Fruit fly (Drosophila melanogaster) whole organism, embryonic: ENCODE data around the gene Aef1.
A peak's percentile ranks its signal among the peaks of the same experiment; 100 is the strongest.

Experiments used
- Adf1 ChIP-seq: fragments of 200-800 bp; sonication (Bioruptor generic); IDR thresholded peaks from 2 replicates; pipeline ENCODE4 v1.3.6; 2022; ENCODE audit warnings: missing biosample characterization, missing genetic modification characterization
- BEAF-32 ChIP-seq: fragments of 200-800 bp; sonication (Bioruptor generic); optimal IDR thresholded peaks from 3 replicates; lab custom pipeline; 2017; ENCODE audit warnings: missing biosample characterization, missing genetic modification characterization, mild to moderate bottlenecking, moderate library complexity, missing genetic modification reagents
- CG10209 ChIP-seq: fragments of 200-800 bp; sonication (Bioruptor generic); optimal IDR thresholded peaks from 3 replicates; lab custom pipeline; 2017; ENCODE audit warnings: missing biosample characterization, mild to moderate bottlenecking, missing genetic modification characterization, missing genetic modification reagents
- CG10366 ChIP-seq: fragments of 200-800 bp; sonication (Bioruptor generic); IDR thresholded peaks from 2 replicates; pipeline ENCODE4 v1.3.6; 2022; ENCODE audit warnings: missing biosample characterization, missing genetic modification characterization
- CG11093 ChIP-seq: fragments of 200-800 bp; sonication (Bioruptor generic); IDR thresholded peaks from 3 replicates; pipeline ENCODE4 v1.3.6; 2022; ENCODE audit warnings: missing biosample characterization, missing genetic modification characterization
- CG11398 ChIP-seq: fragments of 200-800 bp; sonication (Bioruptor generic); optimal IDR thresholded peaks from 2 replicates; lab custom pipeline; 2016; ENCODE audit warnings: missing biosample characterization, missing genetic modification characterization
- CG11504 ChIP-seq: fragments of 200-800 bp; sonication (Bioruptor generic); optimal IDR thresholded peaks from 3 replicates; lab custom pipeline; 2019; ENCODE audit warnings: missing biosample characterization, mild to moderate bottlenecking, missing genetic modification characterization, moderate library complexity
- CG17186 ChIP-seq: fragments of 200-800 bp; sonication (Bioruptor generic); optimal IDR thresholded peaks from 3 replicates; lab custom pipeline; 2017; ENCODE audit warnings: missing biosample characterization, missing genetic modification reagents, missing genetic modification characterization
- CG17359 ChIP-seq: fragments of 200-800 bp; sonication (Bioruptor generic); optimal IDR thresholded peaks from 3 replicates; lab custom pipeline; 2018; ENCODE audit warnings: missing biosample characterization, mild to moderate bottlenecking, missing genetic modification characterization, moderate library complexity
- CG2120 ChIP-seq: fragments of 200-800 bp; sonication (Bioruptor generic); optimal IDR thresholded peaks from 3 replicates; lab custom pipeline; 2016; ENCODE audit warnings: missing biosample characterization, missing genetic modification characterization
- CG32767 ChIP-seq: fragments of 200-800 bp; sonication (Bioruptor generic); IDR thresholded peaks from 2 replicates; pipeline ENCODE4 v1.3.6; 2022; ENCODE audit warnings: missing biosample characterization, missing genetic modification characterization
- CG4282 ChIP-seq: fragments of 200-800 bp; sonication (Bioruptor generic); optimal IDR thresholded peaks from 2 replicates; lab custom pipeline; 2016; ENCODE audit warnings: missing biosample characterization, missing genetic modification characterization
- CG4328 ChIP-seq: fragments of 200-800 bp; sonication (Bioruptor generic); optimal IDR thresholded peaks from 3 replicates; lab custom pipeline; 2017; ENCODE audit warnings: missing biosample characterization, missing genetic modification reagents, missing genetic modification characterization
- CG5180 ChIP-seq: fragments of 200-800 bp; sonication (Bioruptor generic); optimal IDR thresholded peaks from 3 replicates; lab custom pipeline; 2017; ENCODE audit warnings: missing biosample characterization, missing genetic modification characterization, mild to moderate bottlenecking, moderate library complexity, missing genetic modification reagents
- CG8478 ChIP-seq: fragments of >200 bp; optimal IDR thresholded peaks from 2 replicates; lab custom pipeline; 2018
- CG9437 ChIP-seq: fragments of 200-800 bp; sonication (Bioruptor generic); optimal IDR thresholded peaks from 2 replicates; lab custom pipeline; 2018; ENCODE audit warnings: missing biosample characterization, mild to moderate bottlenecking, missing genetic modification characterization
- Dbx ChIP-seq: fragments of 200-800 bp; sonication (Bioruptor generic); IDR thresholded peaks from 3 replicates; pipeline ENCODE4 v1.3.6; 2022; ENCODE audit warnings: missing biosample characterization, missing genetic modification characterization
- Gug ChIP-seq: fragments of 200-800 bp; sonication (Bioruptor generic); IDR thresholded peaks from 4 replicates; pipeline ENCODE4 v1.3.6; 2022; ENCODE audit warnings: missing biosample characterization, missing genetic modification characterization
- H15 ChIP-seq: fragments of 200-800 bp; sonication (Bioruptor generic); IDR thresholded peaks from 3 replicates; pipeline ENCODE4 v1.3.6; 2022; ENCODE audit warnings: missing biosample characterization, missing genetic modification characterization
- Hr39 ChIP-seq: fragments of >200 bp; optimal IDR thresholded peaks from 2 replicates; lab custom pipeline; 2017
- Jarid2 ChIP-seq: fragments of 200-800 bp; sonication (Bioruptor generic); optimal IDR thresholded peaks from 3 replicates; lab custom pipeline; 2017; ENCODE audit warnings: mild to moderate bottlenecking, missing biosample characterization, missing genetic modification reagents, missing genetic modification characterization
- Rfx ChIP-seq: fragments of 200-800 bp; sonication (Bioruptor generic); IDR thresholded peaks from 2 replicates; pipeline ENCODE4 v1.3.6; 2022; ENCODE audit warnings: missing biosample characterization, missing genetic modification characterization
- Sry-δ ChIP-seq: fragments of 200-800 bp; sonication (Bioruptor generic); optimal IDR thresholded peaks from 2 replicates; lab custom pipeline; 2016; ENCODE audit warnings: missing biosample characterization, missing genetic modification characterization
- al ChIP-seq: fragments of 200-800 bp; sonication (Bioruptor generic); IDR thresholded peaks from 2 replicates; pipeline ENCODE4 v1.3.6; 2022; ENCODE audit warnings: missing biosample characterization, missing genetic modification characterization
- cas ChIP-seq: fragments of 200-800 bp; sonication (Bioruptor generic); IDR thresholded peaks from 2 replicates; pipeline ENCODE4 v1.3.6; 2022; ENCODE audit warnings: missing biosample characterization, missing genetic modification characterization
- cg ChIP-seq: fragments of 200-800 bp; sonication (Bioruptor generic); optimal IDR thresholded peaks from 3 replicates; lab custom pipeline; 2019; ENCODE audit warnings: missing biosample characterization, mild to moderate bottlenecking, missing genetic modification characterization, moderate library complexity
- chif ChIP-seq, 2 experiments: fragments of 200-800 bp; sonication (Bioruptor generic); optimal IDR thresholded peaks; 3 replicates each; lab custom pipeline; 2016; ENCODE audit warnings: missing biosample characterization in 2 of 2, missing genetic modification characterization in 2 of 2
- ci ChIP-seq: fragments of 200-800 bp; sonication (Bioruptor generic); IDR thresholded peaks from 3 replicates; pipeline ENCODE4 v1.3.6; 2022; ENCODE audit warnings: missing biosample characterization, missing genetic modification characterization
- crol ChIP-seq: fragments of 200-800 bp; sonication (Bioruptor generic); IDR thresholded peaks from 2 replicates; pipeline ENCODE4 v1.3.6; 2022; ENCODE audit warnings: missing biosample characterization, missing genetic modification characterization
- da ChIP-seq: fragments of 200-800 bp; sonication (Bioruptor generic); optimal IDR thresholded peaks from 2 replicates; lab custom pipeline; 2016; ENCODE audit warnings: missing biosample characterization, missing genetic modification characterization
- disco-r ChIP-seq: fragments of 200-800 bp; sonication (Bioruptor generic); optimal IDR thresholded peaks from 2 replicates; lab custom pipeline; 2016; ENCODE audit warnings: missing biosample characterization, missing genetic modification characterization
- en ChIP-seq: fragments of 200-800 bp; sonication (Bioruptor generic); optimal IDR thresholded peaks from 2 replicates; lab custom pipeline; 2016; ENCODE audit warnings: missing biosample characterization, missing genetic modification characterization
- esg ChIP-seq: fragments of 200-800 bp; sonication (Bioruptor generic); conservative IDR thresholded peaks from 2 replicates; pipeline ENCODE4 v1.3.6; 2022; ENCODE audit warnings: missing biosample characterization, missing genetic modification characterization
- grn ChIP-seq: fragments of 200-800 bp; sonication (Bioruptor generic); optimal IDR thresholded peaks from 3 replicates; lab custom pipeline; 2017; ENCODE audit warnings: missing biosample characterization, missing genetic modification characterization
- kni ChIP-seq: fragments of 200-800 bp; sonication (Bioruptor generic); optimal IDR thresholded peaks from 3 replicates; lab custom pipeline; 2017; ENCODE audit warnings: mild to moderate bottlenecking, missing biosample characterization, missing genetic modification reagents, missing genetic modification characterization
- lola ChIP-seq, 3 experiments: fragments of >200 bp in 2 of 3; fragments of 200-800 bp in 1 of 3; sonication (Bioruptor generic) in 1 of 3; optimal IDR thresholded peaks; 2 replicates each; lab custom pipeline; 2017 to 2019; ENCODE audit warnings: missing biosample characterization in 3 of 3, missing genetic modification characterization in 3 of 3, mild to moderate bottlenecking in 1 of 3, moderate library complexity in 1 of 3
- nmo ChIP-seq: fragments of 200-800 bp; sonication (Bioruptor generic); optimal IDR thresholded peaks from 2 replicates; lab custom pipeline; 2018; ENCODE audit warnings: missing biosample characterization, mild to moderate bottlenecking, missing genetic modification characterization, moderate library complexity
- pb ChIP-seq: fragments of 200-800 bp; sonication (Bioruptor generic); optimal IDR thresholded peaks from 3 replicates; lab custom pipeline; 2016; ENCODE audit warnings: missing biosample characterization, missing genetic modification characterization
- phol ChIP-seq: fragments of 200-800 bp; sonication (Bioruptor generic); optimal IDR thresholded peaks from 3 replicates; lab custom pipeline; 2018; ENCODE audit warnings: missing biosample characterization, mild to moderate bottlenecking, missing genetic modification characterization, moderate library complexity
- ro ChIP-seq: fragments of 200-800 bp; sonication (Bioruptor generic); IDR thresholded peaks from 2 replicates; pipeline ENCODE4 v1.3.6; 2022; ENCODE audit warnings: missing biosample characterization, missing genetic modification characterization
- run ChIP-seq: fragments of 200-800 bp; sonication (Bioruptor generic); optimal IDR thresholded peaks from 3 replicates; lab custom pipeline; 2018; ENCODE audit warnings: missing biosample characterization, mild to moderate bottlenecking, missing genetic modification characterization
- sim ChIP-seq: fragments of 200-800 bp; sonication (Bioruptor generic); IDR thresholded peaks from 2 replicates; pipeline ENCODE4 v1.3.6; 2022; ENCODE audit warnings: missing biosample characterization, missing genetic modification characterization
- sqz ChIP-seq: fragments of 200-800 bp; sonication (Bioruptor generic); optimal IDR thresholded peaks from 3 replicates; lab custom pipeline; 2018; ENCODE audit warnings: missing biosample characterization, mild to moderate bottlenecking, missing genetic modification characterization
- stwl ChIP-seq: fragments of 200-800 bp; sonication (Bioruptor generic); optimal IDR thresholded peaks from 3 replicates; lab custom pipeline; 2018; ENCODE audit warnings: missing biosample characterization, mild to moderate bottlenecking, missing genetic modification characterization, moderate library complexity
- sug ChIP-seq: fragments of 200-800 bp; optimal IDR thresholded peaks from 2 replicates; lab custom pipeline; 2019; ENCODE audit warnings: missing biosample characterization, mild to moderate bottlenecking, missing genetic modification characterization, moderate library complexity
- toy ChIP-seq: fragments of 200-800 bp; sonication (Bioruptor generic); IDR thresholded peaks from 2 replicates; pipeline ENCODE4 v1.3.6; 2022; ENCODE audit warnings: missing biosample characterization, missing genetic modification characterization
- tx ChIP-seq: fragments of 200-800 bp; sonication (Bioruptor generic); optimal IDR thresholded peaks from 2 replicates; lab custom pipeline; 2016; ENCODE audit warnings: missing biosample characterization, missing genetic modification characterization
- wor ChIP-seq: fragments of 200-800 bp; sonication (Bioruptor generic); IDR thresholded peaks from 2 replicates; pipeline ENCODE4 v1.3.6; 2022; ENCODE audit warnings: missing biosample characterization, missing genetic modification characterization
- yki ChIP-seq: fragments of >200 bp; optimal IDR thresholded peaks from 3 replicates; lab custom pipeline; 2018

Gene Aef1

DNA sequence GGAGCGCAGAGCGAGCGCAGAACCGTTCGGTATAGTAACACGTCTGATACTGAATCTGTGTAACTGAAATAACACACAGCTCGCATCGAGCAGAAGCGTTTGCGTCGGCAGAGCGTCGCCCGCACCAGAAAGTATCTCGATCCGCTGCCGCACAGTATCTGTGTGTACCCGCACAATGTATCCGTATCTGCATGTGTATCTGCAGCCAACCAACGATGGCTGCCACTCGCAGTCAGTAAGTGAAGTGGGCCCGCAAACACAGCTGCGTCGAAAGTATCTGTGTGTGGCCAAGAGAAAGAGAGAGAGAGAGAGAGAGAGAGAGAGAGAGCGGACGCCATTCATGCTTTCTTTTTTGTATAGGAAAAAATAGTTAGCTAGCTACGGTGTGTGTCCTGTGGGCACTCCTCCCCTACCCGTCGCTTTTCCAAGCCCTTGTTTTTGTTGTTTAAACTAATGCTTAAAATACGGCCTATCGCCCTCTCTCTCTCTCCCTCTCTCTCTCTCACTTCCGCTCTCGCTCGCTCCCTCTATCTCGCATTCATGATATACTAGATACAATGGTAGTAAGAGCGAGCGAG, 43.3 kb downstream of the Aef1 start, which contains the start of gene croc (continued):
- no peak for TF ChIP-seq BEAF-32 (GFP tag; lab: Kevin White, UChicago)
- TF ChIP-seq sug = no peak
- no peak for TF ChIP-seq CG11504 (tag; lab: Kevin White, UChicago)
- no peak for TF ChIP-seq Dbx
- no peak for TF ChIP-seq al (GFP tag; lab: Robert Waterston, UW)
- peak; percentile 91 for TF ChIP-seq Adf1 (GFP tag; lab: Robert Waterston, UW)
- no peak for TF ChIP-seq en
- no peak for TF ChIP-seq disco-r (GFP tag; lab: Kevin White, UChicago)
- TF ChIP-seq CG2120 = no peak
- peak; percentile 80 for TF ChIP-seq grn (GFP tag; lab: Kevin White, UChicago)
- no peak for TF ChIP-seq CG10366 (GFP tag; lab: Robert Waterston, UW)
- peak; percentile 63 for TF ChIP-seq da (GFP tag; lab: Kevin White, UChicago)
- TF ChIP-seq stwl = no peak
- no peak for TF ChIP-seq chif (GFP tag; optimal IDR thresholded peaks at IDR 0.05; lab: Kevin White, UChicago)
- peak; percentile 55 for TF ChIP-seq sqz
- no peak for TF ChIP-seq CG17186 (GFP tag; lab: Kevin White, UChicago)
- TF ChIP-seq phol (tag; lab: Kevin White, UChicago) = peak; percentile 66
- peak; percentile 67 for TF ChIP-seq Jarid2 (GFP tag; lab: Kevin White, UChicago)
- TF ChIP-seq sim (GFP tag; lab: Robert Waterston, UW) = no peak
- TF ChIP-seq lola (GFP tag; optimal IDR thresholded peaks at IDR 0.05; lab: Kevin White, UChicago) = peak in 1 of 3 experiments; percentile 54
- no peak for TF ChIP-seq Gug (GFP tag; lab: Robert Waterston, UW)
- peak; percentile 98 for TF ChIP-seq cg
- TF ChIP-seq esg (GFP tag; lab: Robert Waterston, UW) = no peak
- TF ChIP-seq nmo (GFP tag; lab: Kevin White, UChicago) = peak; percentile 40
- peak; percentile 29 for TF ChIP-seq Hr39 (lab: Kevin White, UChicago)
- no peak for TF ChIP-seq CG9437 (GFP tag; lab: Kevin White, UChicago)
- TF ChIP-seq CG4328 (GFP tag; lab: Kevin White, UChicago) = no peak
- peak; percentile 99 for TF ChIP-seq CG8478 (lab: Kevin White, UChicago)
- no peak for TF ChIP-seq ro (GFP tag; lab: Robert Waterston, UW)
- TF ChIP-seq ci (GFP tag; lab: Robert Waterston, UW) = peak; percentile 59; the same call in 1 of the 3 replicates
- TF ChIP-seq CG4282 (GFP tag; lab: Kevin White, UChicago) = no peak
- TF ChIP-seq CG32767 = 0 out of 2 replicates have a peak, but pooled peaks have one; percentile 27
- TF ChIP-seq crol (GFP tag; lab: Robert Waterston, UW) = peak; percentile 63
- no peak for TF ChIP-seq run (tag; lab: Kevin White, UChicago)
- no peak for TF ChIP-seq Sry-δ (GFP tag; lab: Kevin White, UChicago)
- no peak for TF ChIP-seq wor (GFP tag; lab: Robert Waterston, UW)
- TF ChIP-seq toy (GFP tag; lab: Robert Waterston, UW) = no peak
- peak; percentile 42 for TF ChIP-seq CG11398 (GFP tag; lab: Kevin White, UChicago)
- no peak for TF ChIP-seq CG11093
- TF ChIP-seq kni (GFP tag; lab: Kevin White, UChicago) = peak; percentile 13
- TF ChIP-seq tx = no peak
- no peak for TF ChIP-seq CG5180 (GFP tag; lab: Kevin White, UChicago)
- no peak for TF ChIP-seq CG17359
- TF ChIP-seq Rfx (GFP tag; lab: Robert Waterston, UW) = no peak
- TF ChIP-seq yki = peak; percentile 99
- no peak for TF ChIP-seq pb (GFP tag; lab: Kevin White, UChicago)
- no peak for TF ChIP-seq H15 (GFP tag; lab: Robert Waterston, UW)
- no peak for TF ChIP-seq CG10209 (GFP tag; lab: Kevin White, UChicago)
- TF ChIP-seq cas (GFP tag; lab: Robert Waterston, UW) = no peak
